Fruit fly (Drosophila melanogaster) whole organism, pupa: Measurements from ENCODE around the gene CG6495.

Experiments
- CG10348 ChIP-seq: fragments of 200-800 bp; sonication (Bioruptor generic); IDR thresholded peaks from 2 replicates; pipeline ENCODE4 v1.3.6; 2022; ENCODE audit warnings: missing biosample characterization, missing genetic modification characterization
- CG12605 ChIP-seq: fragments of 200-800 bp; sonication (Bioruptor generic); IDR thresholded peaks from 2 replicates; pipeline ENCODE4 v1.3.6; 2022; ENCODE audit warnings: missing biosample characterization, missing genetic modification characterization
- CG13204 ChIP-seq: fragments of 200-800 bp; sonication (Bioruptor generic); optimal IDR thresholded peaks from 2 replicates; lab custom pipeline; 2018; ENCODE audit warnings: missing biosample characterization, mild to moderate bottlenecking, missing genetic modification characterization, moderate library complexity
- CG14655 ChIP-seq: fragments of 200-800 bp; sonication (Bioruptor generic); optimal IDR thresholded peaks from 3 replicates; lab custom pipeline; 2017; ENCODE audit warnings: mild to moderate bottlenecking, missing biosample characterization, missing genetic modification reagents, missing genetic modification characterization
- CG15710 ChIP-seq: fragments of 200-800 bp; sonication (Bioruptor generic); optimal IDR thresholded peaks from 2 replicates; lab custom pipeline; 2018; ENCODE audit warnings: missing biosample characterization, mild to moderate bottlenecking, missing genetic modification characterization, moderate library complexity
- CG17806 ChIP-seq: fragments of 200-800 bp; sonication (Bioruptor generic); optimal IDR thresholded peaks from 2 replicates; lab custom pipeline; 2018; ENCODE audit warnings: missing biosample characterization, mild to moderate bottlenecking, missing genetic modification characterization, moderate library complexity
- CG32121 ChIP-seq: fragments of 200-800 bp; sonication (Bioruptor generic); IDR thresholded peaks from 2 replicates; pipeline ENCODE4 v1.3.6; 2022; ENCODE audit warnings: missing biosample characterization, missing genetic modification characterization
- CG34367 ChIP-seq: fragments of 200-800 bp; sonication (Bioruptor generic); optimal IDR thresholded peaks from 2 replicates; lab custom pipeline; 2018; ENCODE audit warnings: missing biosample characterization, mild to moderate bottlenecking, missing genetic modification characterization
- CG4496 ChIP-seq: fragments of 200-800 bp; sonication (Bioruptor generic); IDR thresholded peaks from 3 replicates; pipeline ENCODE4 v1.3.6; 2022; ENCODE audit warnings: missing biosample characterization, missing genetic modification characterization
- CG8159 ChIP-seq: fragments of 200-800 bp; sonication (Bioruptor generic); optimal IDR thresholded peaks from 3 replicates; lab custom pipeline; 2018; ENCODE audit warnings: missing biosample characterization, mild to moderate bottlenecking, missing genetic modification characterization, moderate library complexity
- CG8301 ChIP-seq: fragments of 200-800 bp; sonication (Bioruptor generic); optimal IDR thresholded peaks from 2 replicates; lab custom pipeline; 2018; ENCODE audit warnings: missing biosample characterization, mild to moderate bottlenecking, missing genetic modification characterization
- CG9948 ChIP-seq: fragments of 200-800 bp; sonication (Bioruptor generic); optimal IDR thresholded peaks from 2 replicates; lab custom pipeline; 2018; ENCODE audit warnings: missing biosample characterization, mild to moderate bottlenecking, missing genetic modification characterization, moderate library complexity
- D1 ChIP-seq: fragments of 200-800 bp; sonication (Bioruptor generic); optimal IDR thresholded peaks from 2 replicates; lab custom pipeline; 2018; ENCODE audit warnings: missing biosample characterization, mild to moderate bottlenecking, missing genetic modification characterization, moderate library complexity
- EcR ChIP-seq: fragments of 200-800 bp; sonication (Bioruptor generic); optimal IDR thresholded peaks from 3 replicates; lab custom pipeline; 2019; ENCODE audit warnings: missing biosample characterization, missing genetic modification characterization, mild to moderate bottlenecking, moderate library complexity, missing genetic modification reagents
- Ets98B ChIP-seq: fragments of 200-800 bp; sonication (Bioruptor generic); IDR thresholded peaks from 2 replicates; pipeline ENCODE4 v1.3.6; 2022; ENCODE audit warnings: missing biosample characterization, missing genetic modification characterization
- Pif1A ChIP-seq: fragments of 200-800 bp; sonication (Bioruptor generic); optimal IDR thresholded peaks from 3 replicates; lab custom pipeline; 2016; ENCODE audit warnings: missing biosample characterization, missing genetic modification characterization
- Pif1B ChIP-seq: fragments of 200-800 bp; sonication (Bioruptor generic); optimal IDR thresholded peaks from 3 replicates; lab custom pipeline; 2016; ENCODE audit warnings: missing biosample characterization, missing genetic modification characterization
- Snoo ChIP-seq: fragments of 200-800 bp; sonication (Bioruptor generic); optimal IDR thresholded peaks from 3 replicates; lab custom pipeline; 2017; ENCODE audit warnings: missing biosample characterization, mild to moderate bottlenecking, missing genetic modification characterization, inconsistent platforms
- fd96Ca ChIP-seq: fragments of 200-800 bp; sonication (Bioruptor generic); IDR thresholded peaks from 3 replicates; pipeline ENCODE4 v1.3.6; 2022; ENCODE audit warnings: missing biosample characterization, missing genetic modification characterization
- gl ChIP-seq: fragments of 200-800 bp; sonication (Bioruptor generic); optimal IDR thresholded peaks from 2 replicates; lab custom pipeline; 2018; ENCODE audit warnings: missing biosample characterization, mild to moderate bottlenecking, missing genetic modification characterization
- rn ChIP-seq: fragments of 200-800 bp; sonication (Bioruptor generic); IDR thresholded peaks from 2 replicates; pipeline ENCODE4 v1.3.6; 2022; ENCODE audit warnings: missing biosample characterization, missing genetic modification characterization

CG6495 gene

DNA sequence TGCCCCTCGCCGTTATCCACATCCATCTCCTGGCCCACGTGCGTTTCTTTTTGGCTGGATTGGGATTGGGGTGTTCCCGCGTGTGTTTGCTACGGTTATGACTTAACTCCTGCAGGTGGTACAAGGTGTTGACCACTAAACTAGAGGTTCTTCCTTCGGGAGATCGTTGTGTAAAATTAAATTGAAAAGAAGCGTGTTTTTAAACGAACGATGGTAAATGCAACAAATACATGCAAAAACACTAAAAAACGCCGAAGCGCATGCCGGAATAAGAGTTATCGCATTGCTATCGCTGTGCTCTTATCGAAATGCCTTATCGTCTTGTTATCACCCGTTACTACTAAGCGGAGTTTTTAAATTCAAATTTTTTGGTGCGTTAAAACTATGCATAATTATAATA is 8.8 kb downstream of the CG6495 start, which contains the start of gene CG6724:
TSS of gene CG6724 (minus strand) at position 245 of the 400 bp plus-strand sequence.
- TF ChIP-seq fd96Ca (GFP tag; lab: Robert Waterston, UW) (no peak), CG4496 (no peak), Pif1B (no peak), CG9948 (tag; lab: Kevin White, UChicago) (no peak), EcR (no peak), Pif1A (GFP tag; lab: Kevin White, UChicago) (no peak), rn (GFP tag; lab: Robert Waterston, UW) (no peak), CG12605 (GFP tag; lab: Robert Waterston, UW) (no peak), Ets98B (GFP tag; lab: Robert Waterston, UW) (no peak), CG14655 (GFP tag; lab: Kevin White, UChicago) (no peak), CG15710 (tag; lab: Kevin White, UChicago) (no peak), D1 (tag; lab: Kevin White, UChicago) (no peak), CG8159 (tag; lab: Kevin White, UChicago) (no peak), CG17806 (tag; lab: Kevin White, UChicago) (no peak), CG34367 (tag; lab: Kevin White, UChicago) (no peak), CG32121 (GFP tag; lab: Robert Waterston, UW) (no peak)

DNA sequence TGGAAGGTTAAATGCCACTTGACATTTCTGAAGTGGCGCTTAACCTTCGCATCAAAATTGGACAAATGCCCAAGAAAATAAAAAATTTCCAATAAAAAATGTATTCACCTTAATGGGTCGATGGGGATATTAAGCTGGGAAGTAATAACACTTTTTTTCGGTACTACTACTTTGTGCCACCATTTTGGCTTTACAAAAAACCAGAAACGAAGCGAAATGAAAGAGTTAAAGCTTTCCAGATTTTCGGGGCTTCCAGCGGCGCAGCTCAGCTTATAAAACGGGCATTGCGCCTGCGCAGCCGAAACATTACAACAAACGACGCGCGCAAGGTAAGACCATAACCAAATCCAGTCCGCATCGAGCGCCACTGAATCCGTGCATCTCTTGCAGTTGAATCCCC is 9.7 kb downstream of the CG6495 start, which contains the start of gene CG17127:
TSS of gene CG17127 (plus strand) at position 301 of the 400 bp plus-strand sequence.
- TF ChIP-seq CG32121 (GFP tag; lab: Robert Waterston, UW) = no peak
- TF ChIP-seq CG9948 (tag; lab: Kevin White, UChicago) = no peak
- TF ChIP-seq Snoo (tag; lab: Kevin White, UChicago) = no peak
- no peak for TF ChIP-seq CG10348
- no peak for TF ChIP-seq CG14655 (GFP tag; lab: Kevin White, UChicago)
- no peak for TF ChIP-seq rn (GFP tag; lab: Robert Waterston, UW)
- TF ChIP-seq CG8301 (tag; lab: Kevin White, UChicago) = no peak
- TF ChIP-seq CG34367 (tag; lab: Kevin White, UChicago) = no peak
- no peak for TF ChIP-seq CG4496

DNA sequence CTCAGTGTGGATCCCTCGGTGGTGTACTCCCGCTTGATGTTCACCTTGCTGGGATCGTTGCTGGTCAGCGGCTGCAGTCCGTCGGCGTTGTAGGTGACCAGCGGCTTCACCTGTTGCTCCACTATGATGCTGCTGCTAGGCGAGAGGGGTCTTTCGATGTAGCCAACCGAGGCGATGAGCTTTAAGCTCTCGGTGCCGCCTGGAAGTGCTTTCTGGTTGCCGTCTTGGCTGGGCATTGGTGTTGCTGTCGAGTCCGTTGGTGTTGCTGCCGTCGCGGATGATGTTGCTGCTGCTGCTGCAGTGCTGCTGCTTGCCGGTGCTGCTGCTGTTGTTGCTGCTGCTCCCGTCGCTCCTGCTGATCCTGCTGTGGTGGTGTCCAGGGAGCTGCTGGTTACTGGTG is 13.1 kb downstream of the CG6495 start:
- TF ChIP-seq CG12605 (GFP tag; lab: Robert Waterston, UW) (peak; percentile 42; the same call in 1 of the 2 replicates), CG4496 (peak; percentile 33; the same call in 1 of the 3 replicates), fd96Ca (GFP tag; lab: Robert Waterston, UW) (no peak), CG17806 (tag; lab: Kevin White, UChicago) (no peak), Pif1A (GFP tag; lab: Kevin White, UChicago) (no peak)

DNA sequence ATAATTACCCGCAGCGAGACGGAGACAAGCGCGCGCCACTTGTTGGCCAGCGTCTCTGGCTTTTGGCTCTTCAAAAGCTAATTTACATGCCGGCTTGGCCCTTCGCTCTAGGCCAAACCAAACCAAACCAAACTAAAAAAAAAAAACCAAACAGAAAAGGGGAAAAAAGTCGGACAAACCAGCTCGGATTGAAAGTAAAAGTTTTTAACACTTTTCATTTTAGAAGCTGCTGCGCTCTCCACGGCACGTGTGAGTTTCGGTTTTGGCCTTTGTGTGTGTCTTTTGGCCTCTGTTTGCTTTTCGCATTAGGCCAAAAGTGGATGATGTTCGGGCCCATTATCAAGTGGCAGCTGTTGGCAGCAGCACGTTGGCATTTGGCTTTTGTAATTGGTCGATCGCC is 20.3 kb downstream of the CG6495 start:
- no peak for TF ChIP-seq EcR
- no peak for TF ChIP-seq CG8301 (tag; lab: Kevin White, UChicago)
- no peak for TF ChIP-seq CG32121 (GFP tag; lab: Robert Waterston, UW)

DNA sequence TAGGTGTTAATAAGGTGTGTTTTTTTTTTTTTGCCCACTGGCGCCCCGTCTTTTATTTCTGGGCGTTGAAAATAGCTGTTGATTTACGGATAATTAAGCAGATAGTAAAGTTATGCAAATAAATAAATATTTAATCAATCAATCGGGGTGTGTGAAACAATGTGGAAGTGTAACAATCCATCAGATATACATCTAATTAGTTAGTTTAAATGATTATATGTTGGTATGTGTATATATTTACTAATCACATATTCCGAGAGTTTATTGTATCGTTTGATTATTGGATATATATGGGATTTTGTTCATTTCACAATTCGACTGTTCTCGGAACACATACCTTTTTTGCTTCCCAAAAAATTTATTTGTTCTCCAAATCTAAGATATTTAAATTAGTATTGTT is 29.0 kb downstream of the CG6495 start, which contains the start of gene CG31870:
TSS of gene CG31870 (plus strand) at position 301 of the 400 bp plus-strand sequence.
- TF ChIP-seq CG17806 (tag; lab: Kevin White, UChicago) = no peak
- TF ChIP-seq gl (tag; lab: Kevin White, UChicago) = no peak
- no peak for TF ChIP-seq CG13204 (GFP tag; lab: Kevin White, UChicago)
- no peak for TF ChIP-seq Ets98B (GFP tag; lab: Robert Waterston, UW)
- no peak for TF ChIP-seq CG15710 (tag; lab: Kevin White, UChicago)
- TF ChIP-seq EcR = no peak
- no peak for TF ChIP-seq Pif1B
- no peak for TF ChIP-seq Snoo (tag; lab: Kevin White, UChicago)
- no peak for TF ChIP-seq rn (GFP tag; lab: Robert Waterston, UW)
- no peak for TF ChIP-seq fd96Ca (GFP tag; lab: Robert Waterston, UW)
- TF ChIP-seq CG8159 (tag; lab: Kevin White, UChicago) = no peak
- TF ChIP-seq CG34367 (tag; lab: Kevin White, UChicago) = no peak
- no peak for TF ChIP-seq CG9948 (tag; lab: Kevin White, UChicago)
- TF ChIP-seq CG14655 (GFP tag; lab: Kevin White, UChicago) = no peak
- TF ChIP-seq D1 (tag; lab: Kevin White, UChicago) = no peak
- TF ChIP-seq CG4496 = no peak
- no peak for TF ChIP-seq CG10348
- TF ChIP-seq Pif1A (GFP tag; lab: Kevin White, UChicago) = no peak
- no peak for TF ChIP-seq CG32121 (GFP tag; lab: Robert Waterston, UW)

DNA sequence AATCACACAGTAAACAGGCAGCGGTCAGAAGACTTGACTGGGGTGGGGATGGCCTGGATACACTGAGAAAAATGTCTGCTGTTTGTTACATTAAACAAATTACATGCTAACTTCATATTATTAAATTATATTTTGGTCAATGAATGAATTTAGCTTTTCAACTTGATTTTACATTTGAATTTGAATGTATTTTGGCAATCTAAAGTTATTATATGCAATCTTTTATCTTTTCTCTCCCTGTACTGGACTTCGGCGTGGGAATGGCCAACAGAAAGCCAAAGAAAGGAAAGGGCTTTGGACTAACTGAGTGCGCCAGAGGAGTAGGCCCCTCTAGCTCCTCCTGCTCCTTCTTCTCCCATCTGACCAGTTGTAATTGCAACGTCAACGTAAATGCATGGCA is 30.4 kb downstream of the CG6495 start:
- peak; percentile 18 for TF ChIP-seq CG34367 (tag; lab: Kevin White, UChicago)
- no peak for TF ChIP-seq rn (GFP tag; lab: Robert Waterston, UW)
- peak; percentile 57 for TF ChIP-seq Pif1B
- TF ChIP-seq fd96Ca (GFP tag; lab: Robert Waterston, UW) = peak; percentile 57; the same call in 1 of the 3 replicates
- TF ChIP-seq CG17806 (tag; lab: Kevin White, UChicago) = peak; percentile 66
- no peak for TF ChIP-seq CG32121 (GFP tag; lab: Robert Waterston, UW)
- no peak for TF ChIP-seq D1 (tag; lab: Kevin White, UChicago)
- TF ChIP-seq gl (tag; lab: Kevin White, UChicago) = peak; percentile 29
- no peak; the same call in 1 of the 2 replicates for TF ChIP-seq CG12605 (GFP tag; lab: Robert Waterston, UW)
- TF ChIP-seq CG10348 = no peak
- peak; percentile 76 for TF ChIP-seq Snoo (tag; lab: Kevin White, UChicago)
- peak; percentile 11 for TF ChIP-seq EcR
- TF ChIP-seq CG8301 (tag; lab: Kevin White, UChicago) = peak; percentile 38
- peak; percentile 44 for TF ChIP-seq CG8159 (tag; lab: Kevin White, UChicago)
- TF ChIP-seq CG15710 (tag; lab: Kevin White, UChicago) = peak; percentile 49
- peak; percentile 71 for TF ChIP-seq Pif1A (GFP tag; lab: Kevin White, UChicago)
- peak; percentile 66 for TF ChIP-seq CG14655 (GFP tag; lab: Kevin White, UChicago)
- TF ChIP-seq CG4496 = no peak; the same call in 2 of the 3 replicates
- peak; percentile 58 for TF ChIP-seq CG9948 (tag; lab: Kevin White, UChicago)
- no peak for TF ChIP-seq CG13204 (GFP tag; lab: Kevin White, UChicago)
- TF ChIP-seq Ets98B (GFP tag; lab: Robert Waterston, UW) = no peak
